Worm (Caenorhabditis elegans) whole organism, late embryonic: Measurements from ENCODE around the gene tbc-12.

Experiments
- ceh-14 ChIP-seq: sonication (generic microtip); optimal IDR thresholded peaks from 2 replicates; lab custom pipeline; 2016; ENCODE audit warnings: missing genotype, missing genetic modification characterization, missing compliant biosample characterization
- ceh-30 ChIP-seq: fragments of 150-350 bp; optimal IDR thresholded peaks from 2 replicates; lab custom pipeline; 2014; ENCODE audit warnings: missing biosample characterization, missing genetic modification characterization
- fkh-10 ChIP-seq: fragments of 150-350 bp; optimal IDR thresholded peaks from 2 replicates; lab custom pipeline; 2014; ENCODE audit warnings: missing biosample characterization, missing genetic modification reagents, missing genetic modification characterization
- hlh-15 ChIP-seq: sonication (generic microtip); optimal IDR thresholded peaks from 2 replicates; lab custom pipeline; 2016; ENCODE audit warnings: missing genetic modification characterization, missing compliant biosample characterization
- lin-11 ChIP-seq: fragments of 200-800 bp; sonication (Bioruptor generic); optimal IDR thresholded peaks from 2 replicates; lab custom pipeline; 2018; ENCODE audit warnings: mild to moderate bottlenecking, missing genetic modification characterization, missing compliant biosample characterization
- mec-3 ChIP-seq: sonication (generic microtip); optimal IDR thresholded peaks from 2 replicates; lab custom pipeline; 2016; ENCODE audit warnings: borderline replicate concordance, missing genetic modification characterization, missing compliant biosample characterization
- nfya-1 ChIP-seq: sonication (generic microtip); optimal IDR thresholded peaks from 2 replicates; lab custom pipeline; 2017; ENCODE audit warnings: missing genetic modification characterization, mild to moderate bottlenecking, missing compliant biosample characterization, antibody characterized with exemption, moderate library complexity
- pqm-1 ChIP-seq: sonication (generic microtip); optimal IDR thresholded peaks from 2 replicates; lab custom pipeline; 2016; ENCODE audit warnings: missing genetic modification characterization, missing compliant biosample characterization
- ttx-3 ChIP-seq: sonication (generic microtip); optimal IDR thresholded peaks from 2 replicates; lab custom pipeline; 2016; ENCODE audit warnings: missing genetic modification reagents, missing genetic modification characterization, missing compliant biosample characterization
- unc-86 ChIP-seq: sonication (generic microtip); optimal IDR thresholded peaks from 2 replicates; lab custom pipeline; 2016; ENCODE audit warnings: missing genetic modification characterization, missing compliant biosample characterization

- no peak for TF ChIP-seq nfya-1
- no peak for TF ChIP-seq lin-11 (tag; lab: Kevin White, UChicago)
- no peak for TF ChIP-seq pqm-1 (tag; lab: Kevin White, UChicago)
- TF ChIP-seq unc-86 (tag; lab: Kevin White, UChicago) = no peak
- TF ChIP-seq ceh-30 (tag; lab: Kevin White, UChicago) = no peak
- TF ChIP-seq hlh-15 = no peak
- TF ChIP-seq mec-3 (tag; lab: Kevin White, UChicago) = no peak
- TF ChIP-seq ttx-3 (tag; lab: Kevin White, UChicago) = no peak
- no peak for TF ChIP-seq fkh-10 (GFP tag; lab: Kevin White, UChicago)
- no peak for TF ChIP-seq ceh-14 (tag; lab: Kevin White, UChicago)
Observed at ce11 chrX:2531276-2531675, 981 bp downstream of the tbc-12 start.
